Fruit fly (Drosophila melanogaster) whole organism, embryonic: ENCODE measurements around the gene CG31288.

Experiments used
- B-H2 ChIP-seq: fragments of 200-800 bp; sonication (Bioruptor generic); optimal IDR thresholded peaks from 2 replicates; lab custom pipeline; 2018; ENCODE audit warnings: missing biosample characterization, mild to moderate bottlenecking, missing genetic modification characterization
- BEAF-32 ChIP-seq: fragments of 200-800 bp; sonication (Bioruptor generic); optimal IDR thresholded peaks from 3 replicates; lab custom pipeline; 2017; ENCODE audit warnings: missing biosample characterization, missing genetic modification characterization, mild to moderate bottlenecking, moderate library complexity, missing genetic modification reagents
- Bdp1 ChIP-seq: fragments of 200-800 bp; sonication (Bioruptor generic); optimal IDR thresholded peaks from 3 replicates; lab custom pipeline; 2016; ENCODE audit warnings: missing biosample characterization, missing genetic modification characterization
- BtbVII ChIP-seq: fragments of 200-800 bp; sonication (Bioruptor generic); optimal IDR thresholded peaks from 3 replicates; lab custom pipeline; 2017; ENCODE audit warnings: missing biosample characterization, mild to moderate bottlenecking, missing genetic modification characterization
- CG10431 ChIP-seq: fragments of 200-800 bp; sonication (Bioruptor generic); optimal IDR thresholded peaks from 3 replicates; lab custom pipeline; 2018; ENCODE audit warnings: missing biosample characterization, mild to moderate bottlenecking, missing genetic modification characterization
- CG11456 ChIP-seq: fragments of 200-800 bp; sonication (Bioruptor generic); IDR thresholded peaks from 3 replicates; pipeline ENCODE4 v1.3.6; 2022; ENCODE audit warnings: missing biosample characterization, missing genetic modification characterization
- CG11695 ChIP-seq: fragments of 200-800 bp; sonication (Bioruptor generic); IDR thresholded peaks from 3 replicates; pipeline ENCODE4 v1.3.6; 2022; ENCODE audit warnings: missing biosample characterization, missing genetic modification characterization
- CG12219 ChIP-seq: fragments of 200-800 bp; sonication (Bioruptor generic); optimal IDR thresholded peaks from 3 replicates; lab custom pipeline; 2018; ENCODE audit warnings: missing biosample characterization, mild to moderate bottlenecking, missing genetic modification characterization
- CG12659 ChIP-seq: fragments of 200-800 bp; sonication (Bioruptor generic); optimal IDR thresholded peaks from 3 replicates; lab custom pipeline; 2017; ENCODE audit warnings: mild to moderate bottlenecking, missing biosample characterization, missing genetic modification reagents, missing genetic modification characterization
- CG13287 ChIP-seq: fragments of 200-800 bp; sonication (Bioruptor generic); IDR thresholded peaks from 2 replicates; pipeline ENCODE4 v1.3.6; 2022; ENCODE audit warnings: missing biosample characterization, missing genetic modification characterization; ENCODE audit not compliant: partially characterized antibody
- CG14710 ChIP-seq: fragments of 200-800 bp; sonication (Bioruptor generic); optimal IDR thresholded peaks from 3 replicates; lab custom pipeline; 2019; ENCODE audit warnings: missing biosample characterization, mild to moderate bottlenecking, missing genetic modification characterization, moderate library complexity
- CG15269 ChIP-seq: fragments of 200-800 bp; sonication (Bioruptor generic); optimal IDR thresholded peaks from 2 replicates; lab custom pipeline; 2018; ENCODE audit warnings: missing biosample characterization, mild to moderate bottlenecking, missing genetic modification characterization, moderate library complexity
- CG15601 ChIP-seq: fragments of 200-800 bp; sonication (Bioruptor generic); optimal IDR thresholded peaks from 3 replicates; lab custom pipeline; 2019; ENCODE audit warnings: missing biosample characterization, mild to moderate bottlenecking, missing genetic modification characterization, moderate library complexity
- CG17186 ChIP-seq: fragments of 200-800 bp; sonication (Bioruptor generic); optimal IDR thresholded peaks from 3 replicates; lab custom pipeline; 2017; ENCODE audit warnings: missing biosample characterization, missing genetic modification reagents, missing genetic modification characterization
- CG18599 ChIP-seq: fragments of 200-800 bp; sonication (Bioruptor generic); optimal IDR thresholded peaks from 3 replicates; lab custom pipeline; 2017; ENCODE audit warnings: missing biosample characterization, missing genetic modification characterization, mild to moderate bottlenecking, moderate library complexity, missing genetic modification reagents
- CG2116 ChIP-seq: fragments of 200-800 bp; sonication (Bioruptor generic); optimal IDR thresholded peaks from 3 replicates; lab custom pipeline; 2018; ENCODE audit warnings: missing biosample characterization, mild to moderate bottlenecking, missing genetic modification characterization
- CG32767 ChIP-seq: fragments of 200-800 bp; sonication (Bioruptor generic); IDR thresholded peaks from 2 replicates; pipeline ENCODE4 v1.3.6; 2022; ENCODE audit warnings: missing biosample characterization, missing genetic modification characterization
- CG6689 ChIP-seq: fragments of 200-800 bp; sonication (Bioruptor generic); IDR thresholded peaks from 2 replicates; pipeline ENCODE4 v1.3.6; 2022; ENCODE audit warnings: missing biosample characterization, missing genetic modification characterization
- CG7556 ChIP-seq: fragments of 200-800 bp; sonication (Bioruptor generic); optimal IDR thresholded peaks from 2 replicates; lab custom pipeline; 2017; ENCODE audit warnings: missing biosample characterization, mild to moderate bottlenecking, missing genetic modification characterization
- CG7987 ChIP-seq: fragments of 200-800 bp; sonication (Bioruptor generic); optimal IDR thresholded peaks from 2 replicates; lab custom pipeline; 2018; ENCODE audit warnings: missing biosample characterization, mild to moderate bottlenecking, missing genetic modification characterization, moderate library complexity
- CG8290 ChIP-seq, 3 experiments: fragments of 200-800 bp; sonication (Bioruptor generic); optimal IDR thresholded peaks; 2 replicates each; lab custom pipeline; 2016 to 2019; ENCODE audit warnings: missing biosample characterization in 3 of 3, missing genetic modification characterization in 3 of 3, mild to moderate bottlenecking in 2 of 3, moderate library complexity in 1 of 3
- CG9215 ChIP-seq: fragments of 200-800 bp; sonication (Bioruptor generic); IDR thresholded peaks from 2 replicates; pipeline ENCODE4 v1.3.6; 2022; ENCODE audit warnings: missing biosample characterization, missing genetic modification characterization
- Camta ChIP-seq: fragments of 200-800 bp; sonication (Bioruptor generic); optimal IDR thresholded peaks from 2 replicates; lab custom pipeline; 2016; ENCODE audit warnings: missing biosample characterization, missing genetic modification characterization
- E2f1 ChIP-seq: fragments of 200-800 bp; sonication (Bioruptor generic); IDR thresholded peaks from 2 replicates; pipeline ENCODE4 v1.3.6; 2022; ENCODE audit warnings: missing biosample characterization, missing genetic modification characterization
- HmgZ ChIP-seq: fragments of 200-800 bp; sonication (Bioruptor generic); optimal IDR thresholded peaks from 2 replicates; lab custom pipeline; 2018; ENCODE audit warnings: missing biosample characterization, mild to moderate bottlenecking, missing genetic modification characterization
- Jarid2 ChIP-seq: fragments of 200-800 bp; sonication (Bioruptor generic); optimal IDR thresholded peaks from 3 replicates; lab custom pipeline; 2017; ENCODE audit warnings: mild to moderate bottlenecking, missing biosample characterization, missing genetic modification reagents, missing genetic modification characterization
- NFAT ChIP-seq: fragments of 200-800 bp; sonication (Bioruptor generic); IDR thresholded peaks from 2 replicates; pipeline ENCODE4 v1.3.6; 2022; ENCODE audit warnings: missing biosample characterization, missing genetic modification characterization
- NK7.1 ChIP-seq: fragments of 200-800 bp; sonication (Bioruptor generic); optimal IDR thresholded peaks from 3 replicates; lab custom pipeline; 2016; ENCODE audit warnings: missing biosample characterization, missing genetic modification characterization
- Poxn ChIP-seq: fragments of 200-800 bp; sonication (Bioruptor generic); IDR thresholded peaks from 2 replicates; pipeline ENCODE4 v1.3.6; 2022; ENCODE audit warnings: missing biosample characterization, missing genetic modification characterization
- Rfx ChIP-seq: fragments of 200-800 bp; sonication (Bioruptor generic); IDR thresholded peaks from 2 replicates; pipeline ENCODE4 v1.3.6; 2022; ENCODE audit warnings: missing biosample characterization, missing genetic modification characterization
- Trl ChIP-seq, 3 experiments: fragments of >200 bp in 2 of 3; fragments of 200-800 bp in 1 of 3; sonication (Bioruptor generic) in 1 of 3; optimal IDR thresholded peaks; 2 replicates in 1 of 3; 3 replicates in 2 of 3; lab custom pipeline; 2016 to 2017; ENCODE audit warnings: missing biosample characterization in 1 of 3, missing genetic modification characterization in 1 of 3
- Vsx1 ChIP-seq: fragments of 200-800 bp; sonication (Bioruptor generic); optimal IDR thresholded peaks from 2 replicates; lab custom pipeline; 2017; ENCODE audit warnings: missing biosample characterization, mild to moderate bottlenecking, missing genetic modification characterization, missing genetic modification reagents
- btn ChIP-seq: fragments of 200-800 bp; sonication (Bioruptor generic); optimal IDR thresholded peaks from 2 replicates; lab custom pipeline; 2016; ENCODE audit warnings: missing biosample characterization, missing genetic modification characterization
- cwo ChIP-seq: fragments of 200-800 bp; sonication (Bioruptor generic); optimal IDR thresholded peaks from 3 replicates; lab custom pipeline; 2017; ENCODE audit warnings: missing biosample characterization, missing genetic modification characterization, mild to moderate bottlenecking, moderate library complexity, missing genetic modification reagents
- dan ChIP-seq: fragments of 200-800 bp; sonication (Bioruptor generic); IDR thresholded peaks from 2 replicates; pipeline ENCODE4 v1.3.6; 2022; ENCODE audit warnings: missing biosample characterization, missing genetic modification characterization
- fu2 ChIP-seq: fragments of 200-800 bp; sonication (Bioruptor generic); optimal IDR thresholded peaks from 2 replicates; lab custom pipeline; 2016; ENCODE audit warnings: missing biosample characterization, missing genetic modification characterization
- gem ChIP-seq: fragments of 200-800 bp; sonication (Bioruptor generic); optimal IDR thresholded peaks from 2 replicates; lab custom pipeline; 2019; ENCODE audit warnings: missing biosample characterization, mild to moderate bottlenecking, missing genetic modification characterization, moderate library complexity
- grn ChIP-seq: fragments of 200-800 bp; sonication (Bioruptor generic); optimal IDR thresholded peaks from 3 replicates; lab custom pipeline; 2017; ENCODE audit warnings: missing biosample characterization, missing genetic modification characterization
- hth ChIP-seq: fragments of >200 bp; optimal IDR thresholded peaks from 2 replicates; lab custom pipeline; 2017; ENCODE audit warnings: inconsistent platforms
- kni ChIP-seq: fragments of 200-800 bp; sonication (Bioruptor generic); optimal IDR thresholded peaks from 3 replicates; lab custom pipeline; 2017; ENCODE audit warnings: mild to moderate bottlenecking, missing biosample characterization, missing genetic modification reagents, missing genetic modification characterization
- otp ChIP-seq: fragments of 200-800 bp; sonication (Bioruptor generic); IDR thresholded peaks from 3 replicates; pipeline ENCODE4, ENCODE4 v1.3.6; 2022; ENCODE audit warnings: missing biosample characterization, missing genetic modification characterization
- pfk ChIP-seq: fragments of 200-800 bp; sonication (Bioruptor generic); optimal IDR thresholded peaks from 2 replicates; lab custom pipeline; 2018; ENCODE audit warnings: missing biosample characterization, mild to moderate bottlenecking, missing genetic modification characterization, moderate library complexity
- pzg ChIP-seq: fragments of 200-800 bp; sonication (Bioruptor generic); optimal IDR thresholded peaks from 3 replicates; lab custom pipeline; 2018; ENCODE audit warnings: missing biosample characterization, mild to moderate bottlenecking, missing genetic modification characterization, moderate library complexity
- sug ChIP-seq: fragments of 200-800 bp; optimal IDR thresholded peaks from 2 replicates; lab custom pipeline; 2019; ENCODE audit warnings: missing biosample characterization, mild to moderate bottlenecking, missing genetic modification characterization, moderate library complexity
- tx ChIP-seq: fragments of 200-800 bp; sonication (Bioruptor generic); optimal IDR thresholded peaks from 2 replicates; lab custom pipeline; 2016; ENCODE audit warnings: missing biosample characterization, missing genetic modification characterization
- zfh2 ChIP-seq: fragments of 200-800 bp; sonication (Bioruptor generic); optimal IDR thresholded peaks from 2 replicates; lab custom pipeline; 2016; ENCODE audit warnings: missing biosample characterization, missing genetic modification characterization

The CG31288 gene

dm6 chr3R:25292864-25293284 lies 6.5 kb downstream of the CG31288 start, which contains the start of gene CG31098 (continued):
- TF ChIP-seq sug (tag; lab: Kevin White, UChicago): peak; percentile 90
- TF ChIP-seq CG12219 (GFP tag; lab: Kevin White, UChicago): peak; percentile 2
- peak; percentile 62 for TF ChIP-seq cwo (GFP tag; lab: Kevin White, UChicago)
- no peak for TF ChIP-seq CG8290 (GFP tag; optimal IDR thresholded peaks at IDR 0.05; lab: Kevin White, UChicago)
- peak in 1 of 2 experiments; percentile 11 for TF ChIP-seq CG8290 (tag; optimal IDR thresholded peaks at IDR 0.05; lab: Kevin White, UChicago)
- no peak for TF ChIP-seq CG11456 (GFP tag; lab: Robert Waterston, UW)
- TF ChIP-seq CG15269 (tag; lab: Kevin White, UChicago): peak; percentile 50
- peak; percentile 78 for TF ChIP-seq CG32767 (GFP tag; lab: Robert Waterston, UW)
- TF ChIP-seq zfh2 (GFP tag; lab: Kevin White, UChicago): no peak
- TF ChIP-seq NK7.1 (GFP tag; lab: Kevin White, UChicago): no peak
- peak; percentile 35 for TF ChIP-seq Vsx1 (GFP tag; lab: Kevin White, UChicago)
- TF ChIP-seq kni (GFP tag; lab: Kevin White, UChicago): no peak
- TF ChIP-seq CG15601 (tag; lab: Kevin White, UChicago): peak; percentile 0
- peak; percentile 66 for TF ChIP-seq BtbVII (GFP tag; lab: Kevin White, UChicago)
- peak; percentile 26 for TF ChIP-seq CG10431 (GFP tag; lab: Kevin White, UChicago)
- no peak for TF ChIP-seq CG2116
- peak; percentile 63; the same call in 1 of the 2 replicates for TF ChIP-seq CG13287 (GFP tag; lab: Robert Waterston, UW)
- TF ChIP-seq gem (tag; lab: Kevin White, UChicago): peak; percentile 31
- TF ChIP-seq Bdp1: no peak
- no peak for TF ChIP-seq dan (GFP tag; lab: Robert Waterston, UW)
- no peak for TF ChIP-seq E2f1
- TF ChIP-seq Rfx: peak; percentile 7; the same call in 1 of the 2 replicates
- TF ChIP-seq CG17186: no peak
- no peak for TF ChIP-seq NFAT (GFP tag; lab: Robert Waterston, UW)
- TF ChIP-seq HmgZ: peak; percentile 20
- TF ChIP-seq btn (GFP tag; lab: Kevin White, UChicago): no peak
- TF ChIP-seq B-H2 (GFP tag; lab: Kevin White, UChicago): peak; percentile 61
- no peak for TF ChIP-seq CG14710 (tag; lab: Kevin White, UChicago)
- TF ChIP-seq CG12659 (GFP tag; lab: Kevin White, UChicago): no peak
- peak; percentile 63 for TF ChIP-seq Jarid2 (GFP tag; lab: Kevin White, UChicago)
- TF ChIP-seq pfk (GFP tag; lab: Kevin White, UChicago): peak; percentile 47
- peak; percentile 47 to 51 for TF ChIP-seq Trl (optimal IDR thresholded peaks at IDR 0.05; lab: Kevin White, UChicago)
- no peak for TF ChIP-seq Trl (GFP tag; optimal IDR thresholded peaks at IDR 0.05; lab: Kevin White, UChicago)
- TF ChIP-seq, all 482 proteins: peak for 68

- no peak for TF ChIP-seq pzg
- no peak for TF ChIP-seq grn (GFP tag; lab: Kevin White, UChicago)
- TF ChIP-seq CG7987: no peak
- TF ChIP-seq CG7556 (GFP tag; lab: Kevin White, UChicago): no peak
- TF ChIP-seq CG6689 (GFP tag; lab: Robert Waterston, UW): no peak
- TF ChIP-seq CG9215: no peak
- TF ChIP-seq hth (lab: Kevin White, UChicago): no peak
- TF ChIP-seq cwo (GFP tag; lab: Kevin White, UChicago): no peak
- no peak for TF ChIP-seq CG18599 (GFP tag; lab: Kevin White, UChicago)
- no peak for TF ChIP-seq BEAF-32
- no peak for TF ChIP-seq Poxn (GFP tag; lab: Robert Waterston, UW)
- no peak for TF ChIP-seq CG11695 (GFP tag; lab: Robert Waterston, UW)
- TF ChIP-seq Camta (GFP tag; lab: Kevin White, UChicago): no peak
- TF ChIP-seq tx (GFP tag; lab: Kevin White, UChicago): no peak
- no peak for TF ChIP-seq fu2 (GFP tag; lab: Kevin White, UChicago)
- no peak for TF ChIP-seq otp (GFP tag; lab: Robert Waterston, UW)
These were observed 9.8 kb downstream of the CG31288 start, which contains the start of gene CG11893 for dm6 chr3R:25289589-25289988. TSS of gene CG11893 (plus strand) at chr3R:25289889.
